Worm (Caenorhabditis elegans): ENCODE data around the gene nhr-149.
"Not testable (repeated sequence)": the region's sequence is repeated elsewhere in the genome, so short reads cannot be mapped to it uniquely, and the experiment has no call there.

The nhr-149 gene

DNA sequence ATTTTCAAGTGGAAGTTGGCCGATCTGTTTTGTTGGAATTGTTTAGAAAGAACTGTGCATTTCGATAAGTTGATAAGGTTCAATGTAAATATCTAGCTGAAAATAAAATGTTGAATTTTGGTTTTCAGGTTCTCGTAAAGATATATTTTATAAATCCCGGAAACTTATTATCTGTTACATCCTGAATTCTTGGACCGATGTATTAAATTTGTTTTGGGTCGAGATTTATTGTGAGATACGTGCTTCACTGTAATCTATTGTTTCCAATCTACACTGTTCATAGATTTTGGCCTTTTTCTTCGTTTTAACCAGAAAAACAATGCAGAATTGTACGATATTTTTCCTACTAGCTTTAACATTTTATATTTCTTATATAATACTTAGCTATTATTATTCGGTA is 7.7 kb upstream of the nhr-149 start, which contains the start of gene C03G6.6:
TSS of gene C03G6.6 (plus strand) at position 301 of the 400 bp plus-strand sequence.
- no peak for TF ChIP-seq dao-5 (tag; optimal IDR thresholded peaks at IDR 0.05)
- no peak for TF ChIP-seq W03F9.2 (tag; optimal IDR thresholded peaks at IDR 0.05)
- TF ChIP-seq him-1 (tag; optimal IDR thresholded peaks at IDR 0.05): no peak

DNA sequence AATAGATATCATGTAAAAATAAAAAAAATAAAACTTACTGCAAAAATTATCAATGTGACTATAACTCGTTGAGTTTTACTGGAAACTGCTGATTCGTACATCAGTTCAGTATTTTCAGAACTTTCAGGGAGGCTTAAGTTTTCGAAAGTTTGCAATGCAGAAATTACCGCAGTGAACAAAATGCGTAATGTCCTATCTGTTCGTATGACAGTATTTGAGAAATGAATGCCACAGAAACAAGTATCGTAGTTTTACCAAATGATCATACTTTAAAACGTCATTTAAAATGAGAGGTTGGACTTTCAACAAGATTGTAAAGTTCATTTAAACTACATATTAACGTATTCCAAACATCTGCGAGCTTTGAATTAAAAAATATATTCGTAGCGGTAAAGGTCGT is 7.2 kb upstream of the nhr-149 start, which contains the start of gene C03G6.21:
TSS of gene C03G6.21 (minus strand) at position 101 of the 400 bp plus-strand sequence.
- no peak for TF ChIP-seq W03F9.2 (tag; optimal IDR thresholded peaks at IDR 0.05)
- TF ChIP-seq him-1 (tag; optimal IDR thresholded peaks at IDR 0.05): no peak
- TF ChIP-seq dao-5 (tag; optimal IDR thresholded peaks at IDR 0.05): no peak

DNA sequence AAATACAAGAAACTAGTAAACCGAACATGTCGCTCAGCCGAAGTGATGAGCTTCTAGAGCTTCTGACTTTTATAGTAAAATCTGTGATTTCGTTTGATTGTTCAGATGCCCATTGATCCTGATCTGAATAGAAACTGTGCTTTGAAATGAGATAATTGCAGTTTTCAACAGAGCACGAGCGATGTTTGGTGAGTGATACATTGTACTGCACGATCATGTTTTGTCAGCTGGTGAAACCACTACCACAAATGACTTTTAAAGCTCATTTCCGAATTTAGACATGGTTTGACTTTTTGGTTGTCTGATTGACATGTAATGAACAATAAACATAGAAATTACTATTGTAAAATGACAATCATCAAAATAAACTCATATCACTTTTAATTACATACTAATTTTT is 6.0 kb upstream of the nhr-149 start, which contains the start of gene tag-293:
TSS of gene tag-293 (minus strand) at position 101 of the 400 bp plus-strand sequence.
- no peak for TF ChIP-seq him-1 (tag; optimal IDR thresholded peaks at IDR 0.05)
- TF ChIP-seq dao-5 (tag; optimal IDR thresholded peaks at IDR 0.05): no peak
- TF ChIP-seq W03F9.2 (tag; optimal IDR thresholded peaks at IDR 0.05): no peak

DNA sequence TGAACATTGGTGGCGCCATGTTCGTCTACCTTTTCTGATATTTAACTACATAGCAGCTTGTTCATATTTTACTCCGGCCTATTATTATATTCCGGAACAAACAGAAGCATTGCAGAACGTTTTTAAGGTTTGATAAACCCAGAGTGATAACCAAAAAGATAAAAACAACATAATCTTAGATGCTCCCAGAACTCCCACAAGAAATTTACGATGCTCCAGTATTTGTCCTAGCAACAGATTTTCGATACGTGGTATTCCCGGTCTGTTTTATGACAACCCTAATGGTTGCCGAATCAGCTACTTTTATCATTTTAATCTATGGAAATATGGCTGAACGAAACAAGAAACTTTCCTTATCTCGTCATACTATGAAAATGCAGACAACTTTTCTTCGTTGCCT is 4.2 kb upstream of the nhr-149 start:
- TF ChIP-seq him-1 (tag; optimal IDR thresholded peaks at IDR 0.05) (no peak), W03F9.2 (tag; optimal IDR thresholded peaks at IDR 0.05) (no peak), dao-5 (tag; optimal IDR thresholded peaks at IDR 0.05) (no peak)

DNA sequence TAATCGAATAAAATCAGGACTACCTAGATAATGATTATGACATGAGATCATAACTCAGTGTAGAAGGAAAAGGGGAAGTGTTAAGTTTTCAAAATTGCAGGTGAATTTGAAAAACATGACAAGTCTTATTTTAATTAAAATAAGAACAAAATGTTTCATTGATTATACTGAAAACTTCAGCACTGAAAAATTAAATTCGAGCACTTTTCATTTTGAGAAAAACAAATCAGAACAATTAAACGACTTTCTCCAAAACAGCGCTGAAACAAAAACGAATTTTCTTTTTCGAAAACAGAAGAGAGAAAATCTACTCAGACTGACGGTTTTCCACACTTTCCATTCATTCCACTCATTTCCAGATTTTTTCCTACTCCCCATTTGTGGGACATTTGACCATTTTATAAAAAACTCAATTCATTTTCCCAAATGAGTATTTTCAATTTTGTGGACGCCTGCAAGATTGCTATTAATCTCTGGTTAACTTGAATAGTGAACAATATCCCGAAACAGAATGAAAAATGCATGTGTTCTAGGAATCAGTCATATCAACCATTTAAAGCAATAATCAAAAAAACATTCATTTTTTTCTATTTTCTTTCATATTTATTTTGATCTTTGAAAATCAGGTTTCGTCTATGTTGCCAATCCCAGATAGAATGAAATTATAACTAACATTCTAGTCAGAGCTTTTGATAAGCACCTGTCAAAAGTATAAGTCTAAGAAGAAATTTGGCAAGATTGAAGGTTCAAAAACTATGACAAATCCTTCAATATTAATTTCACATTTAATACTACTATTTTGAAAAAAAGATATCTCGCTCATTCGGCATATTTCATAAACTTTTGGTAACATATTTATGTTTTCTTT is 3.0 kb upstream of the nhr-149 start, which contains the start of the genes srh-231 and srh-275:
TSS of gene srh-231 (minus strand) at position 51 of the 868 bp plus-strand sequence.
TSS of gene srh-275 (plus strand) at position 818 of the 868 bp plus-strand sequence.
- TF ChIP-seq dao-5 (tag; optimal IDR thresholded peaks at IDR 0.05): no peak
- TF ChIP-seq W03F9.2 (tag; optimal IDR thresholded peaks at IDR 0.05): no peak
- no peak for TF ChIP-seq him-1 (tag; optimal IDR thresholded peaks at IDR 0.05)

DNA sequence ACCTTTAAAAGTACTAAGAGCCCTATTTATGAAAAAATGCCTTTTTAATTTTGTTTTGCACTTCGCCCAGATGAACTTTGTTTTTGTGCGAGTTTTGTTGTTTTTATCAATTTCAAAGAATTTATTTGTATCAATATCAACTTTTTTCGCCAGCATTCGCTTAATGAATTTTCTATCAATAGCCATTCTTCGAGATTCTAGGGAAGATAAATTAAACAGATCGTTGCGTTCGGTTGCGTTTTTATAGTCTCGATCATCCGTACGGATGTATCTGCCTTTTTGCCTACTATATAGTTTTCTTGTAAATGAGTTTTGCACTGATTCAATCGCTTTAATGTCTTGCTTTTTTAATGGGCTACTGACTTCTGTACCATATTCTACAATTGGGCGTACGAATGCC is 3.9 kb downstream of the nhr-149 start, which contains the start of gene nhr-147:
TSS of gene nhr-147 (plus strand) at position 301 of the 400 bp plus-strand sequence.
- not testable (repeated sequence) for TF ChIP-seq dao-5, him-1, W03F9.2 (tag; optimal IDR thresholded peaks at IDR 0.05)

DNA sequence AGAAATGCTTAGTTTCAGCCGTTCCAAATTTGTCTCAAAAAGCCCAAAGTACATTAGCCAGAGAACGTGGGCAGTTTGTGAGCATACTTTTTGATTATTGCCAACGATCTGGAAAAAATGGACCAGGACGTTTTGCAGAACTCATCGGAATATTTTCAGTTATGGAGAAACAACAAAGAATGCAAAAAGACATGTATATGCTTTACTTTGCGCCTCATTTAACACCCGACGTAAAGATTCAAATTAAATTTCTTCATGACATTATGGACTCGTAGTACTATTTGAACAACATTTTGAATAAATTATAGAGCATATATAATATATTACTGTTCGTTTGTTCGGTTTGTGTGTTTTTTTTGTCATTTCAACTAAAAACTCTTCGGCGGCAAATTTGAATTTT is 5.9 kb downstream of the nhr-149 start, which contains the start of gene srh-244:
TSS of gene srh-244 (plus strand) at position 301 of the 400 bp plus-strand sequence.
- TF ChIP-seq him-1 (tag; optimal IDR thresholded peaks at IDR 0.05): no peak
- no peak for TF ChIP-seq dao-5 (tag; optimal IDR thresholded peaks at IDR 0.05)
- no peak for TF ChIP-seq W03F9.2 (tag; optimal IDR thresholded peaks at IDR 0.05)

DNA sequence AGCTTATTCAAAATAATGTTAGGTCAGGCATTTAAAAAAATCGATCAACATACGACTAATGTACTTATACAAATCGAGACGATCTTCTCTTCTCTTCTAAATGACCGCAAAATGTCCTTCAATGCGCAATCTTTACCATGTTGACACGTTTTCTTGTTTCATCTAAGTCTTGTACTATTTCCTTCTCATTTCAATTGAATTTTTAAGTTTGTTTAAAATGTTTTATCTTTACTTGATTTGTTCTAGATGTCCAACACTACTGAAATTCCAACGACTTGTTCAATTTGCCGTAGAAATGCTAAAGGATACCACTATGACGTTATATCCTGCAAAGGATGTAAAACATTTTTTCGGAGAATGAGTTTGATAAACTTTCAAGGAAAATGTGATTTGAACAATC is 7.5 kb downstream of the nhr-149 start, which contains the start of the genes nhr-263 and nhr-148:
TSS of gene nhr-263 (minus strand) at position 101 of the 400 bp plus-strand sequence.
TSS of gene nhr-148 (plus strand) at position 215 of the 400 bp plus-strand sequence.
- TF ChIP-seq dao-5 (tag; optimal IDR thresholded peaks at IDR 0.05) (no peak), him-1 (tag; optimal IDR thresholded peaks at IDR 0.05) (no peak), W03F9.2 (tag; optimal IDR thresholded peaks at IDR 0.05) (no peak)

DNA sequence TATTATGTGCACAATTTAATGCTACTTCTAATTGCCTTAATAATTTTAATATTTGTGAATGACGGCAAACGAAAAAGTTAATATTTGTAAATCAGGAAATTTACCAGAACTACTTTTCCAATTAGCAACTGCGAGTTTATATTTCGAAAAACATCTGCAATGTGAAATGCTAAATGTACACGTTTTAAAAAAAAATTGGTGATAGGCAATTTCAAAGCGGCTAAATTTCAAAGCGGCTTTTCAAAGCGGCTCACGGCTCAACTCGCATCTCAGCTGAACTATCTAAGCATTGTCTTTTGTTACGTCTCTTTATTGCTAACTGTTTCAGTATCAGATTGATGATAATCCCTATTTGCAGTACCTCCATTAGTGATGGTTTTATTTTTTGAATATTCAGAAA is 9.6 kb downstream of the nhr-149 start, which contains the start of gene srh-187:
TSS of gene srh-187 (minus strand) at position 101 of the 400 bp plus-strand sequence.
- no peak for TF ChIP-seq him-1 (tag; optimal IDR thresholded peaks at IDR 0.05)
- no peak for TF ChIP-seq dao-5 (tag; optimal IDR thresholded peaks at IDR 0.05)
- no peak for TF ChIP-seq W03F9.2 (tag; optimal IDR thresholded peaks at IDR 0.05)

DNA sequence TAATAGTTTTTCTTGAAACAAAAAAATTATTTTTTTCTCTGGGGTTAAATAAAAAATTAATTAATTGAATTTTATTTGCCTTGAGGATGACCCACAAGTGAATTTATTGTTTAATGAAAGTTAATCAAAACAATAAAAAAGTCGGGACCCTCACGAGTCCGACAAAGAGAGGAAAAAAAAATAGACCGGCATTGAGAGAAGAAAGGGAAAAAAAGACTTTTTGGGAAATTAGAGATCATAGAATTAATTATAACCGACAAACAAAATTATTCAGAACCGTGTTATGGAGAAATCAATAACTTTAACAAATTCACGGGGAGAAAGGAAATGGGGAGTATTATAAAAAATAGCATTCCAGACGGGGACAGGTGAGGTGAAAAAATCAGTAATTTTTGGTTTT is 12.2 kb downstream of the nhr-149 start, which contains the start of gene F10G2.7:
TSS of gene F10G2.7 (minus strand) at position 101 of the 400 bp plus-strand sequence.
- not testable (repeated sequence) for TF ChIP-seq dao-5, him-1, W03F9.2 (tag; optimal IDR thresholded peaks at IDR 0.05)

DNA sequence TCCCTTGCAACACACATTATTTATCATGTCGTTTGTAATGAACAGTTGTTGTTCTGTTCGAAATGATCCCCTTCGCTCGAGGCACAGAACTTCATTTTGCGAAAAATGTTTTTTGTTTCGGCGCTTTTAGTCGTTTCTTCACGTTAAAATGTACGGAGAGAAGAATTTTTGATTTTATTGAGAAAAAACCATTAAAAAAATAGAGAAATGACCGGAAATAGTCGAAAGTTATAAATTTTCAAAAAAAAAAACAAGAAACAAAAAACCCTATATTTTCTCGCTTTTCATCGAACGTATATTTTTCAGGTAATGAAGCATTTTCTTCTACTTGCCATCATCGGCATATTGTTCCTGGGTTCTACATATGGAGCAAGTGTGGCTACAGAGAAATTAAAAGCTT is 17.2 kb downstream of the nhr-149 start, which contains the start of gene F10G2.1:
TSS of gene F10G2.1 (plus strand) at position 301 of the 400 bp plus-strand sequence.
- TF ChIP-seq dao-5 (tag; optimal IDR thresholded peaks at IDR 0.05) (no peak), him-1 (tag; optimal IDR thresholded peaks at IDR 0.05) (no peak), W03F9.2 (tag; optimal IDR thresholded peaks at IDR 0.05) (no peak)

DNA sequence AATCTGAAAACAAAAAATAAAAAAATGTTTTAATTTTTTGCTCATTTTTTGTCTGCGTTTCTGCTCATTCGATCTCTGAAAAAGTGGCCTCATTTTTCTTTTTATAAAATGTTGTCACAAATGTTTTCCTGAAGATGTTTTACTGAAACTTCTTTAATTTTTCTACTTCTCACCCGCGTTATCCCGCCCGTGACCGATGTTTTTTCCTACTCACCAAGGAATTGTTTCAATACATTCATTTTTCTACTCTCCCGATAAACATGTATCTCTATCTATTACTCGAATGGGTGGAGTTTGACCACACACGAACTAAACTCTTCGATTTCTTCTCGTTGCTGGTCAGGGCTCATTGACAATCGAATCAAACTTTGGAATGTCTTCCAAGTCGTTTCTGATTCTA is 18.6 kb downstream of the nhr-149 start, which contains the start of gene F10G2.2:
TSS of gene F10G2.2 (plus strand) at position 301 of the 400 bp plus-strand sequence.
- TF ChIP-seq dao-5 (tag; optimal IDR thresholded peaks at IDR 0.05) (no peak), him-1 (tag; optimal IDR thresholded peaks at IDR 0.05) (no peak), W03F9.2 (tag; optimal IDR thresholded peaks at IDR 0.05) (no peak)

DNA sequence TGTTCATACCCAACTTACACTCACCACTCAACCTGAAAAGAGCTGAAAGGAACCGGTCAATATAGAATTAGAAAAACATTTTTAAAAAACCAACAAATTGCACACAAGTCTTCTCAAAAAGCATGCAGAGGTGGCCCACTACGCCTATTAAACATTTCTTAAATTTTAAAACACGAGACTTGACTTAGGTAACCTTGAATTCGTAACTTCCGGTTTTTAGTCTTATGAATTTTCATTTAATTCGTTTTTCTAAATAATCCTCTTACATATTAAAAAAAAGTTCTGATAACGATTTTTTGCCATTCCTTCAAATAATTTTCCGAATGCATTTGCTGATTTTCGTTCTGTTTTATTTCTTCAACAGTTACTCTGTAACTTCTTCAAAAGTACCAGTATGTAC is 21.3 kb downstream of the nhr-149 start, which contains the start of gene clec-7:
TSS of gene clec-7 (plus strand) at position 301 of the 400 bp plus-strand sequence.
- TF ChIP-seq dao-5 (tag; optimal IDR thresholded peaks at IDR 0.05): no peak
- no peak for TF ChIP-seq W03F9.2 (tag; optimal IDR thresholded peaks at IDR 0.05)
- no peak for TF ChIP-seq him-1 (tag; optimal IDR thresholded peaks at IDR 0.05)

All from whole organism, L4/young adult.